Worm (Caenorhabditis elegans) whole organism, L2 larva: ENCODE measurements around the gene cyc-2.1.
A peak's percentile ranks its signal among the peaks of the same experiment; 100 is the strongest.

Experiments
- C34F6.9 ChIP-seq: fragments of 150-350 bp; optimal IDR thresholded peaks from 2 replicates; lab custom pipeline; 2014; ENCODE audit warnings: missing biosample characterization, missing genetic modification characterization
- F13H6.1 ChIP-seq: sonication (generic microtip); optimal IDR thresholded peaks from 2 replicates; lab custom pipeline; 2016; ENCODE audit warnings: missing genetic modification characterization, missing compliant biosample characterization
- R02D3.7 ChIP-seq: fragments of 150-350 bp; optimal IDR thresholded peaks from 2 replicates; lab custom pipeline; 2014; ENCODE audit warnings: missing biosample characterization, missing genetic modification characterization
- Y55F3AM.14 ChIP-seq: fragments of 200-800 bp; sonication (Bioruptor generic); optimal IDR thresholded peaks from 2 replicates; lab custom pipeline; 2018; ENCODE audit warnings: mild to moderate bottlenecking, missing genetic modification characterization, missing compliant biosample characterization
- ama-1 ChIP-seq: fragments of 150-350 bp; optimal IDR thresholded peaks from 2 replicates; lab custom pipeline; 2018; ENCODE audit warnings: inconsistent platforms
- blmp-1 ChIP-seq: sonication (generic microtip); optimal IDR thresholded peaks from 2 replicates; lab custom pipeline; 2017; ENCODE audit warnings: missing genetic modification characterization, mild to moderate bottlenecking, missing compliant biosample characterization, antibody characterized with exemption, moderate library complexity; ENCODE audit not compliant: insufficient read depth
- ceh-16 ChIP-seq: fragments of 150-350 bp; optimal IDR thresholded peaks from 2 replicates; lab custom pipeline; 2014; ENCODE audit warnings: missing biosample characterization, missing genetic modification characterization
- ceh-82 ChIP-seq: fragments of 150-350 bp; optimal IDR thresholded peaks from 2 replicates; lab custom pipeline; 2014; ENCODE audit warnings: missing biosample characterization, missing genetic modification characterization
- crh-2 ChIP-seq: sonication (generic microtip); optimal IDR thresholded peaks from 2 replicates; lab custom pipeline; 2017; ENCODE audit warnings: missing biosample characterization, missing genetic modification characterization
- dmd-4 ChIP-seq: sonication (generic microtip); optimal IDR thresholded peaks from 2 replicates; lab custom pipeline; 2017; ENCODE audit warnings: missing biosample characterization, missing genetic modification characterization
- gmeb-1 ChIP-seq: fragments of 150-350 bp; optimal IDR thresholded peaks from 2 replicates; lab custom pipeline; 2014; ENCODE audit warnings: missing biosample characterization, missing genetic modification characterization
- lin-11 ChIP-seq: fragments of 150-350 bp; sonication (generic microtip); optimal IDR thresholded peaks from 2 replicates; lab custom pipeline; 2014; ENCODE audit warnings: missing biosample characterization, missing genetic modification characterization, inconsistent platforms, mixed read lengths
- lin-13 ChIP-seq: fragments of 150-350 bp; optimal IDR thresholded peaks from 2 replicates; lab custom pipeline; 2014; ENCODE audit warnings: missing biosample characterization, missing genetic modification reagents, missing genetic modification characterization
- lin-39 ChIP-seq: fragments of 150-350 bp; optimal IDR thresholded peaks from 2 replicates; lab custom pipeline; 2014; ENCODE audit warnings: missing biosample characterization, missing genetic modification reagents, missing genetic modification characterization
- lsy-2 ChIP-seq, 2 experiments: fragments of 150-350 bp in 1 of 2; sonication (generic microtip) in 1 of 2; optimal IDR thresholded peaks; 2 replicates each; lab custom pipeline; 2014 to 2017; ENCODE audit warnings: missing biosample characterization in 2 of 2, missing genetic modification characterization in 2 of 2
- mab-5 ChIP-seq: fragments of 150-350 bp; optimal IDR thresholded peaks from 2 replicates; lab custom pipeline; 2014; ENCODE audit warnings: missing biosample characterization, missing genetic modification characterization
- nhr-10 ChIP-seq: sonication (generic microtip); optimal IDR thresholded peaks from 2 replicates; lab custom pipeline; 2017; ENCODE audit warnings: missing biosample characterization, missing genetic modification characterization
- nhr-11 ChIP-seq: fragments of 150-350 bp; optimal IDR thresholded peaks from 2 replicates; lab custom pipeline; 2014; ENCODE audit warnings: missing biosample characterization, missing genetic modification characterization
- nhr-12 ChIP-seq: fragments of 150-350 bp; optimal IDR thresholded peaks from 2 replicates; lab custom pipeline; 2014; ENCODE audit warnings: missing biosample characterization, missing genetic modification characterization
- nhr-129 ChIP-seq: fragments of 150-350 bp; optimal IDR thresholded peaks from 2 replicates; lab custom pipeline; 2014; ENCODE audit warnings: missing biosample characterization, missing genetic modification characterization
- nhr-21 ChIP-seq: fragments of 150-350 bp; optimal IDR thresholded peaks from 2 replicates; lab custom pipeline; 2014; ENCODE audit warnings: missing biosample characterization, missing genetic modification characterization
- nhr-237 ChIP-seq: fragments of 150-350 bp; optimal IDR thresholded peaks from 2 replicates; lab custom pipeline; 2014; ENCODE audit warnings: missing biosample characterization, missing genetic modification characterization
- nhr-25 ChIP-seq: fragments of 150-350 bp; sonication (generic microtip); optimal IDR thresholded peaks from 3 replicates; lab custom pipeline; 2014; ENCODE audit warnings: missing biosample characterization, missing genetic modification characterization
- nhr-6 ChIP-seq: fragments of 150-350 bp; optimal IDR thresholded peaks from 2 replicates; lab custom pipeline; 2014; ENCODE audit warnings: missing biosample characterization, missing genetic modification characterization
- nhr-77 ChIP-seq: fragments of 150-350 bp; optimal IDR thresholded peaks from 2 replicates; lab custom pipeline; 2014; ENCODE audit warnings: missing biosample characterization, missing genetic modification characterization
- peb-1 ChIP-seq: fragments of 150-350 bp; optimal IDR thresholded peaks from 2 replicates; lab custom pipeline; 2014; ENCODE audit warnings: missing biosample characterization, missing genetic modification characterization
- sem-4 ChIP-seq: fragments of 150-350 bp; optimal IDR thresholded peaks from 2 replicates; lab custom pipeline; 2014; ENCODE audit warnings: missing biosample characterization, missing genetic modification reagents, missing genetic modification characterization
- skn-1 ChIP-seq: sonication (generic microtip); optimal IDR thresholded peaks from 2 replicates; lab custom pipeline; 2017; ENCODE audit warnings: missing biosample characterization, missing genetic modification characterization
- sma-3 ChIP-seq: sonication (generic microtip); optimal IDR thresholded peaks from 2 replicates; lab custom pipeline; 2016; ENCODE audit warnings: missing genetic modification reagents, missing genetic modification characterization, missing compliant biosample characterization
- sma-9 ChIP-seq, 2 experiments: fragments of 150-350 bp in 1 of 2; sonication (generic microtip) in 1 of 2; optimal IDR thresholded peaks; 2 replicates each; lab custom pipeline; 2014 to 2016; ENCODE audit warnings: missing genetic modification characterization in 2 of 2, mild to moderate bottlenecking in 1 of 2, missing biosample characterization in 1 of 2, missing compliant biosample characterization in 1 of 2, missing genetic modification reagents in 1 of 2, moderate library complexity in 1 of 2
- snpc-4 ChIP-seq: fragments of 150-350 bp; optimal IDR thresholded peaks from 2 replicates; lab custom pipeline; 2014; ENCODE audit warnings: missing biosample characterization, missing genetic modification characterization
- unc-39 ChIP-seq: fragments of 150-350 bp; optimal IDR thresholded peaks from 2 replicates; lab custom pipeline; 2014; ENCODE audit warnings: missing biosample characterization, missing genetic modification characterization
- unc-55 ChIP-seq: fragments of 150-350 bp; sonication (generic microtip); optimal IDR thresholded peaks from 3 replicates; lab custom pipeline; 2014; ENCODE audit warnings: missing biosample characterization, missing genetic modification reagents, missing genetic modification characterization
- zag-1 ChIP-seq: fragments of 150-350 bp; optimal IDR thresholded peaks from 2 replicates; lab custom pipeline; 2014; ENCODE audit warnings: missing biosample characterization, missing genetic modification characterization
- ztf-1 ChIP-seq: fragments of 200-800 bp; sonication (Bioruptor generic); conservative IDR thresholded peaks from 2 replicates; pipeline ENCODE4 v1.3.6; 2022; ENCODE audit warnings: missing genetic modification characterization, missing compliant biosample characterization
- ztf-11 ChIP-seq: sonication (generic microtip); optimal IDR thresholded peaks from 2 replicates; lab custom pipeline; 2017; ENCODE audit warnings: missing biosample characterization, missing genetic modification characterization
- ztf-4 ChIP-seq: fragments of 150-350 bp; optimal IDR thresholded peaks from 2 replicates; lab custom pipeline; 2014; ENCODE audit warnings: missing biosample characterization, missing genetic modification characterization

The cyc-2.1 gene

DNA sequence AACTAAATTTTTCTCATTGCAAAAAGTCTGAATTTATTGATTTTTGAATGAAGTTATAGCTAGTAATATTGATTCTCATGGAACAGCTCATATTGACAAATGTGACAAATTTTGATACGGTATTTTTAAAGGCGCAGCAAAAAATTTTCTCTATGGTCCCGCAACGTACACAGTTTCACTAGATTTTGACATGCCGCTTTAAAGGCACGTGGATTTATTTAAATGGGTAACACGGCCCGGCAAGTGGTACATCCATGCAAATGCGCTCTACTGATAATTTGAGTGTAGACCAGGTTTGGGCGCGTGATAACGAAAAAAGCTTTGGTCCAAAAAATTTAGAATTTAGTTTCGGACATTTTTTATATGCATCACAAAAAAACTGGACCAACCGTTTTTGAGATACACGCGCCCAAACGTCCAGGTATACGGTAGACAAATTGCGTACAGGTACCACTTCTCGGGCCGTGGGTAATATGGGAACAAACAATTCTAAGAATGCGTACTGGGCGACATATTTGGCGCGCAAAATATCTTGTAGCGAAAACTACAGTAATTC lies 14.3 kb upstream of the cyc-2.1 start:
- TF ChIP-seq lsy-2 (tag; optimal IDR thresholded peaks at IDR 0.05; lab: Kevin White, UChicago), result peak in 1 of 2 experiments; percentile 52

DNA sequence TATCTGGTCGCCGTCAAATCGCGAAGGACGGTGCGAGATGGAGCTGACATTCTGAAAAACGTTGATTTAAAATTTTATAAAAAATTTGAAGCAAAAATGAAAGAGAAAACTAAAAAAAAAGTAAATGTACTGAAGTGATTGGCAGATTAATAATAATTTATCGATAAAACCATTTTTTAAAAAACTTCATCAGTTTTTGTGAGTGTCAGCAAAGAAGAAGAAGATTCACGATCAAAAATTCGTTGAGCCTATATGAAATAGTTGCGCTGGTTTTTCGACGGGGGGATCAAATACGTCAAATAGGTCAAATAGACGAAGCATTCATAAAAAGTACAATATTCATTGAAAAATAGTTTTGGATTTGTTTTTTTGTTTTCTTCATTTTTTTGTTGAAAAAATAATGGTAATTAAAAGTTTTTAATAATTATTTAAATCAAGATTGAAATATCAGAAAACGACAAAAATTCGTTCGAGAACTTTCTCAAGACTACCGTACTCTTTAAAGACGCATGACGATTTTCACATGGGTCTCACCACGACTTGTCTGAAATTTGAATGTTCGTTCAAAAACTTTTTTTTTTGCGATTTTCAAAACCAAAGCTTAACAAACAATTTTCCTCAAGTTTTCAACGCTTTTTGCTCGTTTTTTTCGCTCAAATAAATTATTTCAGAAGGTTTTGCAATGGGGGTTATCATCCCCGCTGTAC lies 11.7 kb upstream of the cyc-2.1 start, which contains the start of the genes memi-1 and cyp-31A3:
memi-1 (minus strand) TSS at position 51 of the 707 bp plus-strand sequence.
cyp-31A3 (plus strand) TSS at position 672 of the 707 bp plus-strand sequence.
- TF ChIP-seq blmp-1 (no peak), unc-55 (GFP tag; lab: Kevin White, UChicago) (no peak), snpc-4 (tag; lab: Kevin White, UChicago) (no peak), ztf-1 (no peak), dmd-4 (no peak)

DNA sequence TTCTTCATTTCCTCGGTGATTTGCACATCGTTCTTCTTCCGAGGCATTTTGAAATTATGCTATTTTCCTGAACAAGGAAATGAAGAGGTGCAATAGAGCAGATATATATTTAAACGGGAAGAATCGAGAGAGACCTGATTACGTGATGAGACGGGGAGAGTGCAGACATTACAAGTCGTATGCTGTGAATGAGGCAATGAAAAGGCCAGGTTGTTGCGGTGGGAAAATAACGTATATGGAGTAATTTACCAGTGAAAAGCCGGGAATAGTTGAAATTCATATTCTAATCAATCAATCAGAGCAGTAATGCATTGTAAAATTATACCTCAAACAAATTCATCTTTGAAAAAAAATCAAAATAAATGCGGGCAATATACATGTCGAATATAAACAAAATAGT lies 9.8 kb upstream of the cyc-2.1 start, which contains the start of gene Y17G9B.8:
Y17G9B.8 (minus strand) TSS at position 182 of the 400 bp plus-strand sequence.
- TF ChIP-seq blmp-1 (no peak), lsy-2 (tag; optimal IDR thresholded peaks at IDR 0.05; lab: Kevin White, UChicago) (peak in 1 of 2 experiments; percentile 24)

- TF ChIP-seq F13H6.1 (tag; lab: Kevin White, UChicago) (no peak), ceh-82 (no peak)
- TF ChIP-seq, all 48 proteins: peak for 0
Measured at ce11 chrIV:4755929-4756655, 7.3 kb upstream of the cyc-2.1 start, which contains the start of the genes fbxb-77 and Y17G9B.11. Gene fbxb-77 (minus strand): TSS chrIV:4756157. Gene Y17G9B.11 (plus strand): TSS chrIV:4756605.

DNA sequence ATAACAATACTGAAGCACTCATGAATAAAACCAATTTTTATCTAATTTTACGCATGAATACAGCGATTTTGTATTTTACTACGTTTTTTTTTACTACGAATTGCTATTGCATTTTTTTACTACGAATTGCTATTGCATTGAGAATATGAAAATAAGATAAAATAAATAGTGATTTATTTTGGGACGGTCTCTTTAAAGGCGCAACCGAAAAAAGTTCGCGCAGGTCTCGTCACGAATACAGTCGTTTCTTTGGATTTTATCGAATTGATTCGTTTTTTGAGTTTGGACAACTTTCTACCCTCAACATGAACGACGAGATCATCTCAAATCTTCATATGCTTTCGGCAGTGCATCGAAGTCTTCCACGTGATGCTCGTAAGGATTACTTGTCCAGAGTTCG lies 3.0 kb upstream of the cyc-2.1 start, which contains the start of gene Y17G9B.4:
Y17G9B.4 (plus strand) TSS at position 306 of the 400 bp plus-strand sequence.
- no peak for TF ChIP-seq ztf-4
- TF ChIP-seq Y55F3AM.14 (GFP tag; lab: Kevin White, UChicago), result no peak
- no peak for TF ChIP-seq lin-39 (tag; lab: Kevin White, UChicago)
- TF ChIP-seq lin-11 (tag; lab: Kevin White, UChicago), result no peak
- TF ChIP-seq peb-1 (tag; lab: Kevin White, UChicago), result no peak
- TF ChIP-seq lsy-2 (tag; optimal IDR thresholded peaks at IDR 0.05; lab: Kevin White, UChicago), result no peak
- TF ChIP-seq nhr-6, result no peak
- no peak for TF ChIP-seq C34F6.9 (tag; lab: Kevin White, UChicago)
- no peak for TF ChIP-seq mab-5 (tag; lab: Kevin White, UChicago)
- no peak for TF ChIP-seq nhr-77 (tag; lab: Kevin White, UChicago)
- no peak for TF ChIP-seq R02D3.7 (tag; lab: Kevin White, UChicago)
- TF ChIP-seq nhr-25 (tag; lab: Kevin White, UChicago), result no peak
- no peak for TF ChIP-seq ceh-16 (tag; lab: Kevin White, UChicago)
- TF ChIP-seq ama-1 (lab: Kevin White, UChicago), result no peak
- no peak for TF ChIP-seq sem-4 (tag; lab: Kevin White, UChicago)
- no peak for TF ChIP-seq nhr-21 (tag; lab: Kevin White, UChicago)
- TF ChIP-seq gmeb-1 (tag; lab: Kevin White, UChicago), result no peak

ce11 chrIV:4749728-4750278 lies 991 bp upstream of the cyc-2.1 start, which contains the start of the genes rpl-20 and Y17G9B.5:
Gene rpl-20 (minus strand): TSS chrIV:4749778.
Gene Y17G9B.5 (plus strand): TSS chrIV:4750240.
- TF ChIP-seq nhr-11 (tag; lab: Kevin White, UChicago) (peak; percentile 85), ztf-11 (peak; percentile 74), unc-39 (tag; lab: Kevin White, UChicago) (peak; percentile 77), ceh-16 (tag; lab: Kevin White, UChicago) (peak; percentile 99), crh-2 (tag; lab: Kevin White, UChicago) (peak; percentile 100), C34F6.9 (tag; lab: Kevin White, UChicago) (peak; percentile 100), nhr-10 (tag; lab: Kevin White, UChicago) (peak; percentile 96), snpc-4 (tag; lab: Kevin White, UChicago) (peak; percentile 95), lin-13 (GFP tag; lab: Kevin White, UChicago) (peak; percentile 99), ztf-1 (peak; percentile 84; the same call in 1 of the 2 replicates), sma-3 (peak; percentile 100), skn-1 (tag; lab: Kevin White, UChicago) (peak; percentile 97), nhr-12 (tag; lab: Kevin White, UChicago) (peak; percentile 83), sem-4 (tag; lab: Kevin White, UChicago) (peak; percentile 100), nhr-25 (tag; lab: Kevin White, UChicago) (peak; percentile 100), gmeb-1 (tag; lab: Kevin White, UChicago) (peak; percentile 98), nhr-129 (tag; lab: Kevin White, UChicago) (peak; percentile 99), nhr-237 (tag; lab: Kevin White, UChicago) (peak; percentile 94), zag-1 (tag; lab: Kevin White, UChicago) (peak; percentile 98), lin-39 (tag; lab: Kevin White, UChicago) (peak; percentile 94), ama-1 (lab: Kevin White, UChicago) (peak; percentile 95), sma-9 (GFP tag; optimal IDR thresholded peaks at IDR 0.05; lab: Kevin White, UChicago) (peak; percentile 100), sma-9 (tag; optimal IDR thresholded peaks at IDR 0.05; lab: Kevin White, UChicago) (no peak), nhr-77 (tag; lab: Kevin White, UChicago) (peak; percentile 95)
